Worm (Caenorhabditis elegans) whole organism, L4 larva: ENCODE results near the gene xpo-1.
A peak's percentile ranks its signal among the peaks of the same experiment; 100 is the strongest.

Experiments used
- D1046.2 ChIP-seq: fragments of 200-800 bp; sonication (Bioruptor generic); IDR thresholded peaks from 2 replicates; pipeline ENCODE4 v1.3.6; 2022; ENCODE audit warnings: missing genetic modification characterization, missing compliant biosample characterization
- F37D6.2 ChIP-seq: sonication (generic microtip); optimal IDR thresholded peaks from 2 replicates; lab custom pipeline; 2016; ENCODE audit warnings: mild to moderate bottlenecking, missing genetic modification characterization, missing compliant biosample characterization
- F44E2.7 ChIP-seq: fragments of 200-800 bp; sonication (Bioruptor generic); IDR thresholded peaks from 2 replicates; pipeline ENCODE4 v2.1.2; 2022; ENCODE audit warnings: missing genetic modification characterization, missing compliant biosample characterization
- T20F7.1 ChIP-seq: fragments of 200-800 bp; sonication (Bioruptor generic); optimal IDR thresholded peaks from 2 replicates; lab custom pipeline; 2018; ENCODE audit warnings: mild to moderate bottlenecking, missing genetic modification characterization, missing compliant biosample characterization
- Y5F2A.4 ChIP-seq: fragments of 200-800 bp; sonication (Bioruptor generic); optimal IDR thresholded peaks from 2 replicates; lab custom pipeline; 2018; ENCODE audit warnings: mild to moderate bottlenecking, missing genetic modification characterization, missing compliant biosample characterization
- Y75B8A.6 ChIP-seq: fragments of 200-800 bp; sonication (Bioruptor generic); IDR thresholded peaks from 2 replicates; pipeline ENCODE4 v1.3.6; 2022; ENCODE audit warnings: missing genetic modification reagents, missing genetic modification characterization, missing compliant biosample characterization
- ZK546.5 ChIP-seq, 2 experiments: sonication (generic microtip); optimal IDR thresholded peaks; 2 replicates each; lab custom pipeline; 2017; ENCODE audit warnings: missing biosample characterization in 2 of 2, missing genetic modification characterization in 2 of 2
- aha-1 ChIP-seq: fragments of 150-350 bp; peaks from one replicate; lab custom pipeline; 2014; ENCODE audit warnings: missing biosample characterization, missing genetic modification characterization
- ama-1 ChIP-seq: fragments of 150-350 bp; optimal IDR thresholded peaks from 2 replicates; lab custom pipeline; 2014; ENCODE audit warnings: inconsistent platforms, mixed read lengths
- arid-1 ChIP-seq: fragments of 200-800 bp; sonication (Bioruptor generic); conservative IDR thresholded peaks from 2 replicates; pipeline ENCODE4 v1.3.6; 2022; ENCODE audit warnings: missing genetic modification reagents, missing genetic modification characterization, missing compliant biosample characterization
- ceh-20 ChIP-seq: fragments of 200-800 bp; sonication (Bioruptor generic); IDR thresholded peaks from 2 replicates; pipeline ENCODE4 v1.3.6; 2022; ENCODE audit warnings: missing genetic modification reagents, missing genetic modification characterization, missing compliant biosample characterization
- ceh-44 ChIP-seq: fragments of 200-800 bp; sonication (Bioruptor generic); IDR thresholded peaks from 2 replicates; pipeline ENCODE4 v1.3.6; 2022; ENCODE audit warnings: missing genetic modification reagents, missing genetic modification characterization, missing compliant biosample characterization
- ces-1 ChIP-seq: fragments of 150-350 bp; sonication (generic microtip); optimal IDR thresholded peaks from 4 replicates; lab custom pipeline; 2014; ENCODE audit warnings: missing biosample characterization, missing genetic modification reagents, missing genetic modification characterization
- daf-8 ChIP-seq: fragments of 200-800 bp; sonication (Bioruptor generic); IDR thresholded peaks from 2 replicates; pipeline ENCODE4 v1.3.6; 2022; ENCODE audit warnings: missing genetic modification characterization, missing compliant biosample characterization
- dmd-8 ChIP-seq: fragments of 200-800 bp; sonication (Bioruptor generic); IDR thresholded peaks from 2 replicates; pipeline ENCODE4 v1.3.6; 2022; ENCODE audit warnings: missing genetic modification characterization, missing compliant biosample characterization
- duxl-1 ChIP-seq: sonication (generic microtip); optimal IDR thresholded peaks from 2 replicates; lab custom pipeline; 2016; ENCODE audit warnings: mild to moderate bottlenecking, missing genetic modification characterization, moderate library complexity, missing compliant biosample characterization; ENCODE audit not compliant: poor library complexity
- dve-1 ChIP-seq: sonication (generic microtip); optimal IDR thresholded peaks from 2 replicates; lab custom pipeline; 2017; ENCODE audit warnings: antibody characterized with exemption, mild to moderate bottlenecking, missing genetic modification characterization, missing compliant biosample characterization; ENCODE audit not compliant: insufficient read depth
- egl-43 ChIP-seq: fragments of 200-800 bp; sonication (Bioruptor generic); IDR thresholded peaks from 2 replicates; pipeline ENCODE4 v1.3.6; 2022; ENCODE audit warnings: missing genetic modification reagents, missing genetic modification characterization, missing compliant biosample characterization
- fos-1 ChIP-seq: fragments of 150-350 bp; optimal IDR thresholded peaks from 2 replicates; lab custom pipeline; 2014; ENCODE audit warnings: missing biosample characterization, missing genetic modification characterization
- hif-1 ChIP-seq, 2 experiments: sonication (generic microtip); optimal IDR thresholded peaks; 2 replicates each; lab custom pipeline; 2016 to 2017; ENCODE audit warnings: missing compliant biosample characterization in 2 of 2, missing genetic modification characterization in 2 of 2, missing genetic modification reagents in 2 of 2, missing genotype in 2 of 2, mild to moderate bottlenecking in 1 of 2
- hlh-11 ChIP-seq: fragments of 200-800 bp; sonication (Bioruptor generic); optimal IDR thresholded peaks from 2 replicates; lab custom pipeline; 2018; ENCODE audit warnings: mild to moderate bottlenecking, missing genetic modification characterization, missing compliant biosample characterization
- hlh-30 ChIP-seq: sonication (generic microtip); optimal IDR thresholded peaks from 2 replicates; lab custom pipeline; 2017; ENCODE audit warnings: antibody characterized with exemption, mild to moderate bottlenecking, missing genetic modification characterization, missing compliant biosample characterization; ENCODE audit not compliant: insufficient read depth
- hmg-1.1 ChIP-seq: fragments of 200-800 bp; sonication (Bioruptor generic); IDR thresholded peaks from 2 replicates; pipeline ENCODE4 v1.3.6; 2022; ENCODE audit warnings: missing genetic modification reagents, missing genetic modification characterization, missing compliant biosample characterization
- lin-1 ChIP-seq: fragments of 200-800 bp; sonication (Bioruptor generic); IDR thresholded peaks from 2 replicates; pipeline ENCODE4 v1.3.6; 2022; ENCODE audit warnings: missing genetic modification reagents, missing genetic modification characterization, missing compliant biosample characterization
- lin-13 ChIP-seq: fragments of 150-350 bp; optimal IDR thresholded peaks from 2 replicates; lab custom pipeline; 2014; ENCODE audit warnings: missing biosample characterization, missing genetic modification reagents, missing genetic modification characterization
- lin-38 ChIP-seq: fragments of 200-800 bp; sonication (Bioruptor generic); IDR thresholded peaks from 2 replicates; pipeline ENCODE4 v1.3.6; 2022; ENCODE audit warnings: missing genetic modification reagents, missing genetic modification characterization, missing compliant biosample characterization
- lir-3 ChIP-seq: sonication (generic microtip); optimal IDR thresholded peaks from 2 replicates; lab custom pipeline; 2016; ENCODE audit warnings: mild to moderate bottlenecking, missing genetic modification characterization, missing compliant biosample characterization
- lsy-2 ChIP-seq, 2 experiments: fragments of 150-350 bp in 1 of 2; sonication (generic microtip) in 1 of 2; optimal IDR thresholded peaks; 2 replicates each; lab custom pipeline; 2014 to 2017; ENCODE audit warnings: missing biosample characterization in 2 of 2, missing genetic modification characterization in 2 of 2
- madf-5 ChIP-seq, 2 experiments: fragments of 200-800 bp; sonication (Bioruptor generic); IDR thresholded peaks; 2 replicates each; pipeline ENCODE4 v1.3.6; 2022; ENCODE audit warnings: missing compliant biosample characterization in 2 of 2, missing genetic modification characterization in 2 of 2
- mes-2 ChIP-seq: sonication (generic microtip); optimal IDR thresholded peaks from 2 replicates; lab custom pipeline; 2016; ENCODE audit warnings: missing genotype, mild to moderate bottlenecking, missing genetic modification characterization, missing compliant biosample characterization; ENCODE audit not compliant: poor library complexity, severe bottlenecking
- mxl-3 ChIP-seq: fragments of 200-800 bp; sonication (Bioruptor generic); optimal IDR thresholded peaks from 2 replicates; lab custom pipeline; 2018; ENCODE audit warnings: mild to moderate bottlenecking, missing genetic modification characterization, missing compliant biosample characterization
- nhr-102 ChIP-seq: sonication (generic microtip); optimal IDR thresholded peaks from 2 replicates; lab custom pipeline; 2016; ENCODE audit warnings: mild to moderate bottlenecking, missing genetic modification characterization, moderate library complexity, missing compliant biosample characterization
- nhr-111 ChIP-seq: fragments of 200-800 bp; sonication (Bioruptor generic); optimal IDR thresholded peaks from 2 replicates; lab custom pipeline; 2018; ENCODE audit warnings: mild to moderate bottlenecking, missing genetic modification characterization, missing compliant biosample characterization
- nhr-237 ChIP-seq: sonication (generic microtip); optimal IDR thresholded peaks from 2 replicates; lab custom pipeline; 2017; ENCODE audit warnings: missing biosample characterization, missing genetic modification characterization
- nhr-41 ChIP-seq: fragments of 200-800 bp; sonication (Bioruptor generic); IDR thresholded peaks from 2 replicates; pipeline ENCODE4 v1.3.6; 2022; ENCODE audit warnings: missing genetic modification reagents, missing genetic modification characterization, missing compliant biosample characterization
- nhr-42 ChIP-seq: fragments of 200-800 bp; sonication (Bioruptor generic); IDR thresholded peaks from 2 replicates; pipeline ENCODE4 v1.3.6; 2022; ENCODE audit warnings: missing genetic modification characterization, missing compliant biosample characterization
- nhr-76 ChIP-seq: fragments of 150-350 bp; optimal IDR thresholded peaks from 2 replicates; lab custom pipeline; 2014; ENCODE audit warnings: missing biosample characterization, missing genetic modification characterization
- nhr-77 ChIP-seq: fragments of 150-350 bp; optimal IDR thresholded peaks from 2 replicates; lab custom pipeline; 2014; ENCODE audit warnings: missing biosample characterization, missing genetic modification characterization
- php-3 ChIP-seq: fragments of 200-800 bp; sonication (Bioruptor generic); IDR thresholded peaks from 2 replicates; pipeline ENCODE4 v1.3.6; 2022; ENCODE audit warnings: missing genetic modification reagents, missing genetic modification characterization, missing compliant biosample characterization
- pqm-1 ChIP-seq: sonication (generic microtip); optimal IDR thresholded peaks from 2 replicates; lab custom pipeline; 2017; ENCODE audit warnings: missing biosample characterization, missing genetic modification characterization
- set-16 ChIP-seq: fragments of 200-800 bp; sonication (Bioruptor generic); IDR thresholded peaks from 2 replicates; pipeline ENCODE4 v1.3.6; 2022; ENCODE audit warnings: missing genetic modification reagents, missing genetic modification characterization, missing compliant biosample characterization
- skn-1 ChIP-seq: fragments of 150-350 bp; optimal IDR thresholded peaks from 2 replicates; lab custom pipeline; 2014; ENCODE audit warnings: missing biosample characterization, missing genetic modification characterization
- spr-1 ChIP-seq: sonication (generic microtip); optimal IDR thresholded peaks from 2 replicates; lab custom pipeline; 2016; ENCODE audit warnings: mild to moderate bottlenecking, missing genetic modification characterization, missing compliant biosample characterization
- tag-97 ChIP-seq: fragments of 200-800 bp; sonication (Bioruptor generic); IDR thresholded peaks from 2 replicates; pipeline ENCODE4 v1.3.6; 2022; ENCODE audit warnings: missing genetic modification characterization, missing compliant biosample characterization
- tra-1 ChIP-seq: fragments of 200-800 bp; sonication (Bioruptor generic); IDR thresholded peaks from 2 replicates; pipeline ENCODE4 v1.3.6; 2022; ENCODE audit warnings: missing genetic modification reagents, missing genetic modification characterization, missing compliant biosample characterization
- zip-2 ChIP-seq: fragments of 150-350 bp; optimal IDR thresholded peaks from 2 replicates; lab custom pipeline; 2014; ENCODE audit warnings: missing biosample characterization, missing genetic modification characterization
- ztf-11 ChIP-seq: fragments of 150-350 bp; optimal IDR thresholded peaks from 2 replicates; lab custom pipeline; 2014; ENCODE audit warnings: missing biosample characterization, missing genetic modification characterization
- ztf-7 ChIP-seq: fragments of 150-350 bp; optimal IDR thresholded peaks from 2 replicates; lab custom pipeline; 2014; ENCODE audit warnings: missing biosample characterization, missing genetic modification characterization

xpo-1 gene

ce11 chrV:7854603-7855002 is 49.7 kb downstream of the xpo-1 start, which contains the start of the genes C37C3.9 and C37C3.18 (continued):
- TF ChIP-seq lir-3 (no peak), Y5F2A.4 (GFP tag; lab: Kevin White, UChicago) (no peak), ztf-7 (tag; lab: Kevin White, UChicago) (peak; percentile 64), nhr-237 (tag; lab: Kevin White, UChicago) (no peak), F37D6.2 (peak; percentile 12), lin-1 (GFP tag; lab: Robert Waterston, UW) (peak; percentile 50; the same call in 1 of the 2 replicates), zip-2 (tag; lab: Kevin White, UChicago) (no peak), egl-43 (GFP tag; lab: Robert Waterston, UW) (peak; percentile 76; the same call in 1 of the 2 replicates), mes-2 (tag; lab: Kevin White, UChicago) (peak; percentile 72), lin-38 (GFP tag; lab: Robert Waterston, UW) (peak; percentile 58), ces-1 (GFP tag; lab: Kevin White, UChicago) (peak; percentile 46), dmd-8 (GFP tag; lab: Robert Waterston, UW) (no peak), ceh-20 (GFP tag; lab: Robert Waterston, UW) (peak; percentile 55), hif-1 (tag; optimal IDR thresholded peaks at IDR 0.05; lab: Kevin White, UChicago) (peak in 1 of 2 experiments; percentile 64), aha-1 (tag; lab: Kevin White, UChicago) (peak; percentile 97), ztf-11 (no peak), nhr-41 (no peak), lsy-2 (tag; optimal IDR thresholded peaks at IDR 0.05; lab: Kevin White, UChicago) (peak; percentile 57 to 74)

DNA sequence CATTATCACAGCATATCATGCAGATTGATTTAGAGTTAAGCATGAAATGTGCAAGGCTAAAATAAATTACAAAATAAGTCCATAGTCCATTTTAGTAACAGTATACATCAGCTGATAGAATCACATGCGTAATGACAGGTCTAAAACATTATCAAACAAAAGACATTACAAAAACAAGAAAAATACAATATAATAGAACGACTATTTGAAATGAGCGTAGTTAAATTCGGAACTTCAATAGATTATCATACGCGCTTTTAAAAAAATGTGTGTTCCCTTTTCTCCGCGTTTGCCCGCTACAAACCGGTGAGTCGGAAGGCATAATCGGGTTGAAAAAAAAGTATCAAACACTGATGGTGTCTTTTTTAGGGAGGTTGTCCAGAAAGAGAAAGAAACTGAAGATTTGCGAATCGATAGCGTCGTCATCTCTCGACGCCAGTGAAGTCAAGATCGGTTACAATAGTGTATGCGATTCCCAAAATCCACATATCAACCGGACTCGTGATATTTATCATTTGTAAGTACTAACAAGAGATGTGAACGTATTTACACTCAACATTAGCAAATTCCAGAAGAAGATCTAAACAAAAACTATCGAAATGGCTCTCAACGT is 50.6 kb downstream of the xpo-1 start, which contains the start of gene C37C3.2:
Gene C37C3.2 (plus strand): TSS at position 563 of the 613 bp plus-strand sequence.
- TF ChIP-seq madf-5 (GFP tag; IDR thresholded peaks at IDR 0.05; lab: Robert Waterston, UW), result no peak
- TF ChIP-seq ama-1 (lab: Kevin White, UChicago), result no peak
- TF ChIP-seq nhr-42 (GFP tag; lab: Robert Waterston, UW), result no peak
- peak; percentile 8 for TF ChIP-seq hlh-30
- no peak for TF ChIP-seq tra-1 (GFP tag; lab: Robert Waterston, UW)
- TF ChIP-seq ceh-20 (GFP tag; lab: Robert Waterston, UW), result no peak
- TF ChIP-seq lin-38 (GFP tag; lab: Robert Waterston, UW), result peak; percentile 3; the same call in 1 of the 2 replicates
- TF ChIP-seq mxl-3 (GFP tag; lab: Kevin White, UChicago), result no peak
- TF ChIP-seq Y75B8A.6, result no peak
- TF ChIP-seq tag-97 (GFP tag; lab: Robert Waterston, UW), result no peak
- no peak for TF ChIP-seq daf-8 (GFP tag; lab: Robert Waterston, UW)
- no peak for TF ChIP-seq hlh-11
- TF ChIP-seq skn-1 (tag; lab: Kevin White, UChicago), result no peak
- 0 out of 2 replicates have a peak, but pooled peaks have one; percentile 54 for TF ChIP-seq F44E2.7 (GFP tag; lab: Robert Waterston, UW)
- TF ChIP-seq hif-1 (tag; optimal IDR thresholded peaks at IDR 0.05; lab: Kevin White, UChicago), result no peak
- no peak for TF ChIP-seq lin-13 (GFP tag; lab: Kevin White, UChicago)
- no peak for TF ChIP-seq nhr-111 (GFP tag; lab: Kevin White, UChicago)
- TF ChIP-seq nhr-102, result no peak
- TF ChIP-seq lin-1 (GFP tag; lab: Robert Waterston, UW), result no peak
- peak; percentile 61 for TF ChIP-seq aha-1 (tag; lab: Kevin White, UChicago)
- no peak for TF ChIP-seq php-3 (GFP tag; lab: Robert Waterston, UW)
- TF ChIP-seq ceh-44, result no peak
- TF ChIP-seq mes-2 (tag; lab: Kevin White, UChicago), result no peak
- no peak for TF ChIP-seq ZK546.5 (tag; optimal IDR thresholded peaks at IDR 0.05; lab: Kevin White, UChicago)
- no peak for TF ChIP-seq set-16 (GFP tag; lab: Robert Waterston, UW)
- TF ChIP-seq nhr-76 (tag; lab: Kevin White, UChicago), result no peak
- TF ChIP-seq dve-1 (tag; lab: Kevin White, UChicago), result no peak
- peak; percentile 34 for TF ChIP-seq T20F7.1 (GFP tag; lab: Kevin White, UChicago)
- TF ChIP-seq Y5F2A.4 (GFP tag; lab: Kevin White, UChicago), result no peak
- TF ChIP-seq pqm-1 (tag; lab: Kevin White, UChicago), result no peak
- TF ChIP-seq lir-3, result no peak
- TF ChIP-seq duxl-1 (tag; lab: Kevin White, UChicago), result peak; percentile 19
- no peak for TF ChIP-seq fos-1
- no peak for TF ChIP-seq hmg-1.1 (GFP tag; lab: Robert Waterston, UW)
- TF ChIP-seq D1046.2 (GFP tag; lab: Robert Waterston, UW), result no peak
- 0 out of 2 replicates have a peak, but pooled peaks have one; percentile 15 for TF ChIP-seq arid-1 (GFP tag; lab: Robert Waterston, UW)
- TF ChIP-seq nhr-77 (tag; lab: Kevin White, UChicago), result peak; percentile 51
- peak; percentile 2 for TF ChIP-seq spr-1 (tag; lab: Kevin White, UChicago)
